Worm (Caenorhabditis elegans) whole organism, L2 larva: ENCODE results near the gene Y37D8A.25.

Source experiments
- aly-2 ChIP-seq: fragments of 150-350 bp; optimal IDR thresholded peaks from 2 replicates; lab custom pipeline; 2014; ENCODE audit warnings: missing biosample characterization, missing genetic modification characterization
- ama-1 ChIP-seq: fragments of 150-350 bp; optimal IDR thresholded peaks from 2 replicates; lab custom pipeline; 2018; ENCODE audit warnings: inconsistent platforms
- lsy-2 ChIP-seq, 2 experiments: fragments of 150-350 bp in 1 of 2; sonication (generic microtip) in 1 of 2; optimal IDR thresholded peaks; 2 replicates each; lab custom pipeline; 2014 to 2017; ENCODE audit warnings: missing biosample characterization in 2 of 2, missing genetic modification characterization in 2 of 2
- mdl-1 ChIP-seq, 2 experiments: fragments of 150-350 bp in 1 of 2; sonication (generic microtip) in 1 of 2; optimal IDR thresholded peaks; 2 replicates each; lab custom pipeline; 2017; ENCODE audit warnings: missing biosample characterization in 2 of 2, missing genetic modification characterization in 2 of 2
- nhr-129 ChIP-seq: fragments of 150-350 bp; optimal IDR thresholded peaks from 2 replicates; lab custom pipeline; 2014; ENCODE audit warnings: missing biosample characterization, missing genetic modification characterization
- nhr-237 ChIP-seq: fragments of 150-350 bp; optimal IDR thresholded peaks from 2 replicates; lab custom pipeline; 2014; ENCODE audit warnings: missing biosample characterization, missing genetic modification characterization
- nhr-77 ChIP-seq: fragments of 150-350 bp; optimal IDR thresholded peaks from 2 replicates; lab custom pipeline; 2014; ENCODE audit warnings: missing biosample characterization, missing genetic modification characterization
- skn-1 ChIP-seq: sonication (generic microtip); optimal IDR thresholded peaks from 2 replicates; lab custom pipeline; 2017; ENCODE audit warnings: missing biosample characterization, missing genetic modification characterization
- unc-55 ChIP-seq: fragments of 150-350 bp; sonication (generic microtip); optimal IDR thresholded peaks from 3 replicates; lab custom pipeline; 2014; ENCODE audit warnings: missing biosample characterization, missing genetic modification reagents, missing genetic modification characterization
- unc-62 ChIP-seq: fragments of 150-350 bp; optimal IDR thresholded peaks from 2 replicates; lab custom pipeline; 2014; ENCODE audit warnings: missing biosample characterization, missing genetic modification reagents, missing genetic modification characterization
- zag-1 ChIP-seq: fragments of 150-350 bp; optimal IDR thresholded peaks from 2 replicates; lab custom pipeline; 2014; ENCODE audit warnings: missing biosample characterization, missing genetic modification characterization

- TF ChIP-seq zag-1 (tag; lab: Kevin White, UChicago): no peak
- no peak for TF ChIP-seq lsy-2 (tag; optimal IDR thresholded peaks at IDR 0.05; lab: Kevin White, UChicago)
- TF ChIP-seq ama-1 (lab: Kevin White, UChicago): no peak
- no peak for TF ChIP-seq unc-62 (GFP tag; lab: Kevin White, UChicago)
- TF ChIP-seq aly-2: no peak
- TF ChIP-seq nhr-77 (tag; lab: Kevin White, UChicago): no peak
- no peak for TF ChIP-seq unc-55
- TF ChIP-seq mdl-1 (tag; optimal IDR thresholded peaks at IDR 0.05; lab: Kevin White, UChicago): no peak
- no peak for TF ChIP-seq nhr-129 (tag; lab: Kevin White, UChicago)
- TF ChIP-seq skn-1 (tag; lab: Kevin White, UChicago): no peak
- TF ChIP-seq nhr-237 (tag; lab: Kevin White, UChicago): no peak
Measured at ce11 chrIII:12851034-12851433, 31.0 kb upstream of the Y37D8A.25 start.
